Worm (Caenorhabditis elegans) whole organism, early embryonic: ENCODE measurements around the gene F09A5.3.

Experiments used
- B0310.2 ChIP-seq: sonication (generic microtip); optimal IDR thresholded peaks from 2 replicates; lab custom pipeline; 2016; ENCODE audit warnings: mild to moderate bottlenecking, missing genetic modification characterization, missing compliant biosample characterization
- F13C5.2 ChIP-seq: sonication (generic microtip); optimal IDR thresholded peaks from 2 replicates; lab custom pipeline; 2017; ENCODE audit warnings: mild to moderate bottlenecking, missing genetic modification characterization, inconsistent platforms, missing compliant biosample characterization
- aly-1 ChIP-seq: sonication (generic microtip); optimal IDR thresholded peaks from 2 replicates; lab custom pipeline; 2016; ENCODE audit warnings: missing genetic modification characterization, missing compliant biosample characterization
- ama-1 ChIP-seq: fragments of 150-350 bp; optimal IDR thresholded peaks from 2 replicates; lab custom pipeline; 2014
- ceh-13 ChIP-seq: fragments of 200-800 bp; sonication (Bioruptor generic); optimal IDR thresholded peaks from 2 replicates; lab custom pipeline; 2018; ENCODE audit warnings: mild to moderate bottlenecking, missing genetic modification characterization, missing compliant biosample characterization
- ceh-36 ChIP-seq: sonication (generic microtip); optimal IDR thresholded peaks from 2 replicates; lab custom pipeline; 2016; ENCODE audit warnings: missing genetic modification characterization, inconsistent platforms, missing compliant biosample characterization
- ets-7 ChIP-seq: sonication (generic microtip); optimal IDR thresholded peaks from 2 replicates; lab custom pipeline; 2016; ENCODE audit warnings: missing genotype, missing genetic modification characterization, missing compliant biosample characterization
- flt-1 ChIP-seq: fragments of 200-800 bp; sonication (Bioruptor generic); IDR thresholded peaks from 2 replicates; pipeline ENCODE4 v1.3.6; 2022; ENCODE audit warnings: missing genetic modification characterization, missing compliant biosample characterization
- hmbx-1 ChIP-seq: sonication (generic microtip); optimal IDR thresholded peaks from 2 replicates; lab custom pipeline; 2016; ENCODE audit warnings: mild to moderate bottlenecking, missing genetic modification characterization, missing compliant biosample characterization
- hmg-4 ChIP-seq: fragments of 200-800 bp; sonication (Bioruptor generic); optimal IDR thresholded peaks from 2 replicates; lab custom pipeline; 2018; ENCODE audit warnings: mild to moderate bottlenecking, missing genetic modification characterization, missing compliant biosample characterization
- hnd-1 ChIP-seq: sonication (generic microtip); optimal IDR thresholded peaks from 2 replicates; lab custom pipeline; 2016; ENCODE audit warnings: missing genetic modification characterization, missing compliant biosample characterization
- pes-1 ChIP-seq: fragments of 200-800 bp; sonication (Bioruptor generic); IDR thresholded peaks from 2 replicates; pipeline ENCODE4 v1.3.6; 2022; ENCODE audit warnings: missing genetic modification reagents, missing genetic modification characterization, missing compliant biosample characterization
- scrt-1 ChIP-seq: fragments of 200-800 bp; sonication (Bioruptor generic); IDR thresholded peaks from 2 replicates; pipeline ENCODE4 v1.3.6; 2022; ENCODE audit warnings: missing genetic modification characterization, missing compliant biosample characterization
- sea-1 ChIP-seq: fragments of 200-800 bp; sonication (Bioruptor generic); conservative IDR thresholded peaks from 2 replicates; pipeline ENCODE4 v1.3.6; 2022; ENCODE audit warnings: missing genetic modification characterization, missing compliant biosample characterization
- tbx-11 ChIP-seq: fragments of 200-800 bp; sonication (Bioruptor generic); IDR thresholded peaks from 2 replicates; pipeline ENCODE4 v1.3.6; 2022; ENCODE audit warnings: missing genetic modification characterization, missing compliant biosample characterization
- tbx-37 ChIP-seq: fragments of 200-800 bp; sonication (Bioruptor generic); conservative IDR thresholded peaks from 2 replicates; pipeline ENCODE4 v1.3.6; 2022; ENCODE audit warnings: missing genetic modification reagents, missing genetic modification characterization, missing compliant biosample characterization
- tra-4 ChIP-seq: sonication (generic microtip); optimal IDR thresholded peaks from 2 replicates; lab custom pipeline; 2017; ENCODE audit warnings: missing genetic modification characterization, missing compliant biosample characterization

The F09A5.3 gene

DNA sequence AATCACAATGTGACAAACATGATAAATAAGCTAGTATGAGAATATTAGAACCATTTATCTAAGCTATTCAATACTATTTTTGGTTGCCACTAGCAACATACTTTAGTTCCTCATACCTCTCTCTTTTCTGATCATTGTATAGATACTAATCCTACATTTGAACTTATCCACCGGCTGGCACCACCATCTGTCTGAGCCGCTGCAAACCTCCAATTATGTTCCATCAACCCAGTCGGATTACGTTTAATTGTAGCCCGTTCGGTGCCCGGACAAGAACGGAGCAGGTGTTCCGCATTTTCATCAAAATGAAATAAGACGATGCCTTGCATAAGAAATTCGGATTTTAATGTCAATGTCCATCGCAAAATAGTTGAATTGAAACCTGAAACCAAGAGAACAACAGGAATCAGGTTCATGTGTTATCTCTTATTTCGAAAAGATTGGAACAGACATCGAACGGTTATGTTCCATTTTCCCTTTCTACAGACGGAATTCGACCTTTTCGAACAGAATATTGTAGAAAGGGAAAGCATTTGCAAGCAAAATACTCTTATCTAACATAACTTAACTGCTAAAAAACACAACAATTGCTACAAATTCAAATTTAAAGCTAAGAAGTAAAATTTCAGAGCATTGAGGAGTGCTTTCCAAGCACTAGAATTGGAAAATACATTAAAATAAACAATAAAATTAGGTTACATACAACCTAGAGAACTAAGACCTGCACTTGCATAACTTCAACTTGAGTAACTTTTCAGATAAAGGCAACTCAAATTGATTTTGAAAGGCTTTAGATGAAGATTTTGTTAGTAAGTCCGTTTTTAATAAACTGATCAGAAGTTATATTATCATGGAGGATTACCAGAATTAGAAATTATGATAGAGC, 4.8 kb downstream of the F09A5.3 start:
- TF ChIP-seq ceh-36 (tag; lab: Kevin White, UChicago): peak; percentile 22
- TF ChIP-seq hmg-4 (GFP tag; lab: Kevin White, UChicago): peak; percentile 42
- TF ChIP-seq ama-1: no peak
- no peak for TF ChIP-seq tbx-37 (GFP tag; lab: Robert Waterston, UW)

DNA sequence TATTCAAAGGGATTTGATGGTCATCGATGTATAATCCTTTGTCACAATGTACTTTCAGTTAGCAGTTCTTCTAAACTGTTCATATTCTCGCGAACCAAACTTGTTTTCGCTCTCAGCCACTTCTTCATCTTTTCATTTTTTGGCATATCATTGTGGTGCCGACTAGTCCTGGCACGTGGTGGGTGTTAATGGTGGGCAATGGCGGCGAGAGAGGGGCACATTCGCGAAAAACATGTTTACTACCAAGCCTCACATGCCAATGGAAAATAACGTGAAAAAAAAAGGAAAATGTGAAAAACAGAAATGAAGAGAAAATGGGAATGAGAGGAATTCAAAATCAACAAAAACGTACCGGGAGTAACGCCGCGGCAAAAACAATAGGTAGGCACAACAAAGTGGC, 5.7 kb downstream of the F09A5.3 start:
- TF ChIP-seq hnd-1 (tag; lab: Kevin White, UChicago) (no peak), aly-1 (tag; lab: Kevin White, UChicago) (no peak), tra-4 (no peak), tbx-11 (no peak), hmg-4 (GFP tag; lab: Kevin White, UChicago) (no peak), F13C5.2 (tag; lab: Kevin White, UChicago) (no peak), sea-1 (no peak), hmbx-1 (tag; lab: Kevin White, UChicago) (no peak), ceh-36 (tag; lab: Kevin White, UChicago) (no peak), ets-7 (no peak), scrt-1 (GFP tag; lab: Robert Waterston, UW) (no peak), tbx-37 (GFP tag; lab: Robert Waterston, UW) (no peak), ama-1 (no peak)

DNA sequence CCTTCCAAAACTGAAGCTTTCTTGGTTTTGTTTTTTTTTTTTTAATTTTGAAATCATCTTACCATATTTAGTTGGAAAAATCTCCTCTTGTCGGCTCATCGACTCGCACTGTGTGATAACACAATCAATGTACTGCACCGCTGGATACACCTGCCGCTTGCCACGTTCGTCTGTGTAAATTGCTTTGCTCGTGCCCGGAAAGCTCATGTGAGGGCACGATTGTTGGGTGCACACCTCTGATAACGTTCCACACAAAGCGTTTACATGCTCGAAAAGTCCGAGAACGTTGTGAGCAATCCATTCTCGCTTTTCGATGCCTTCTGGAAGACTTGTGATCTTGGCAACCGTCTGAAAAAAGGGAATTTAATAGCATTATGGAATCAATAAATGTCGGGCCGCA, 13.1 kb downstream of the F09A5.3 start:
- TF ChIP-seq scrt-1 (GFP tag; lab: Robert Waterston, UW): no peak
- no peak for TF ChIP-seq tbx-37 (GFP tag; lab: Robert Waterston, UW)
- TF ChIP-seq hmbx-1 (tag; lab: Kevin White, UChicago): no peak
- TF ChIP-seq ets-7: no peak
- no peak for TF ChIP-seq ama-1
- TF ChIP-seq tbx-11: no peak
- TF ChIP-seq pes-1 (GFP tag; lab: Robert Waterston, UW): no peak
- TF ChIP-seq flt-1 (GFP tag; lab: Robert Waterston, UW): no peak
- no peak for TF ChIP-seq F13C5.2 (tag; lab: Kevin White, UChicago)
- TF ChIP-seq ceh-13 (GFP tag; lab: Kevin White, UChicago): no peak
- TF ChIP-seq aly-1 (tag; lab: Kevin White, UChicago): no peak
- TF ChIP-seq sea-1: no peak
- no peak for TF ChIP-seq hnd-1 (tag; lab: Kevin White, UChicago)
- TF ChIP-seq tra-4: no peak
- TF ChIP-seq hmg-4 (GFP tag; lab: Kevin White, UChicago): no peak

DNA sequence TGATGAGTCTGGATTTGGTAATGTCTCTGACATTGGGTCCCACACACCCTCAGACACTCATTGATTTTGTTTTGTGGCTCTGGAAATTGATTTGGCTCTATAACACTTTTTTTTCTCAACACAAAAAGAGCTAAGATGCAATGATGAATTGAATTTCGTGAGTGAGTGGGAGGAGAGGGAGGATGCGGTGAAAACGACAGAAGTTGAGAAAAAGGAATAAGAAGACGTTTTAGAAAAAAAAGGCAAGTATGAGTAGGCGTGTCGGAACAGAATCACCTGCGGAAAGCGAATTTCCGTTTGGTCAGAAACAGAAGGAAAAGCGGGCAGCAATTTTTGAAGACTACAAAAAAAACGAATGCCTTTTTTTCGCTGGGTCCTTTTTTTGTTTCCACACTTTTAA, 14.3 kb downstream of the F09A5.3 start:
- TF ChIP-seq tbx-37 (GFP tag; lab: Robert Waterston, UW): no peak
- no peak for TF ChIP-seq ceh-13 (GFP tag; lab: Kevin White, UChicago)
- TF ChIP-seq aly-1 (tag; lab: Kevin White, UChicago): no peak
- TF ChIP-seq B0310.2: no peak
- no peak for TF ChIP-seq sea-1
- no peak for TF ChIP-seq tra-4
- TF ChIP-seq F13C5.2 (tag; lab: Kevin White, UChicago): no peak
- TF ChIP-seq ama-1: no peak
- no peak for TF ChIP-seq tbx-11
- no peak for TF ChIP-seq hmg-4 (GFP tag; lab: Kevin White, UChicago)
- no peak for TF ChIP-seq hnd-1 (tag; lab: Kevin White, UChicago)
- no peak for TF ChIP-seq scrt-1 (GFP tag; lab: Robert Waterston, UW)
- no peak for TF ChIP-seq ets-7
- TF ChIP-seq ceh-36 (tag; lab: Kevin White, UChicago): no peak
- TF ChIP-seq flt-1 (GFP tag; lab: Robert Waterston, UW): no peak
- TF ChIP-seq pes-1 (GFP tag; lab: Robert Waterston, UW): no peak
- TF ChIP-seq hmbx-1 (tag; lab: Kevin White, UChicago): no peak

DNA sequence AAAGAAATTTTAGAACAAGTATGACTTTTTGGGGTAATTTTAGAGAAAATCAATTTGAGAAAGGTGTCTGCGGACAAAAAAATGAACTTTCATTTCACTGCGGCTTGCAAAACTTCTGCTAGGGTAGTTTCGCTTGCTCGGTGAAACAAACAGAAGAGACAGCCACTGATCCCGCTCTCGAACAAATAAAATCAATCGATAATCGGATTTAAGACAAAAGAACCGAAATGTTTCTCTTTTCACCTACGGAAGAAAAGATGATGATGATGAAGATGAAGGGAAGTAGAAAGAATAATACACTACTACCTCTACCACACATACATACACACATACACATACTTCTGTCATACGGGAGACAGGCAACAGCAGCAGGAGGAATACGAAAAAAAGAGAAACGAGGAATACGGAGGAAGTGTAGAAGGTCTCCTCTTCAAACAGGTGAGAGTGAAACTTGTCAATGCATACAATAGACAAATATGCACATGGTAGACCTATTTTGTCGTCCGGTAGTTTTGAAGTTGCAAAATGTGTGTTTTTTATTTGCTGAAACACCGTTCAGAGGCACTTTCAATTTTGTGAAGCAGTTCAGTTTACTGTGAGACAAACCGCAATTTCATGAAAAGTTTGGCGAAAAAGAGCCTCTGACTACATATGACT, 15.8 kb downstream of the F09A5.3 start:
- TF ChIP-seq hmbx-1 (tag; lab: Kevin White, UChicago) (no peak), pes-1 (GFP tag; lab: Robert Waterston, UW) (no peak), tbx-37 (GFP tag; lab: Robert Waterston, UW) (no peak), sea-1 (no peak)

DNA sequence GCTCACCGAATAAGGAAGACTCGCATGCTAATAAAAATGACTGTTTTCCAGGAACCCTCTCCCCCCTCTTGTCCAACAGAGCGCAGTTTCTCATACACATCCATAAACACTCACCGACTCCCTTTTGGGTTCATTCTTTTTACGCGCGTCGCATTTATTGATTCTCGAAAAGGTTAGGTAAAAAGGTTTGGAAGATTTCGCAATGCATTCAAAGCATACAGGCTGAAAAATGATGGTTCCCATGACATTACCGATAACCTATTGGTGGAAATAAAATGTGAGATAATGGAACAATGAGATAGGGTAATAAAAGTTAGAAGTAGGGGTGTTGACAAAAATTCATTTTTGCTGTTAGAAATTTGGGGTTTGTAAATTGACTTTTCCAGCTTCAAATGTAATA, 17.1 kb downstream of the F09A5.3 start:
- no peak for TF ChIP-seq tbx-11
- no peak for TF ChIP-seq tbx-37 (GFP tag; lab: Robert Waterston, UW)

DNA sequence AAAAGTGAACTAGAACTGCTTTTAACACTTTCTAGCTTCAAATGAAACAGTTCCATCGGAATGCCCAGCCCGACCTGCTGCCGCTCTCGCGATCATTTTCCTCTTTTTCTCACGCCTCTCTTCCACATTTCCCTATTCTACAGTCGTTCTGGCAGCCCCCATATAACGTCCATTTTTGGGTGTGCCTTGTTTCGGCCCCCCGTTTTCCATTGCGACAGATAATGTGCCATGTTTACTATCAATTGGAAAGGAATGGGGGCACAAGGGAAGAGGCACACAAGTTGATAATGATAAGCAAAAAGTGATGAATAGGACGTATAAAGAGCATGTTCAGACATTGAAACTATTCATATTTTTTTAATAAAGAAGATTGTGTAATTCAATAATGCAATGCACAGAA, 17.6 kb downstream of the F09A5.3 start:
- TF ChIP-seq aly-1 (tag; lab: Kevin White, UChicago) (no peak), pes-1 (GFP tag; lab: Robert Waterston, UW) (no peak), tra-4 (no peak), hnd-1 (tag; lab: Kevin White, UChicago) (no peak), ets-7 (no peak), F13C5.2 (tag; lab: Kevin White, UChicago) (no peak), hmg-4 (GFP tag; lab: Kevin White, UChicago) (peak; percentile 30), tbx-11 (0 out of 2 replicates have a peak, but pooled peaks have one; percentile 29), B0310.2 (no peak)

DNA sequence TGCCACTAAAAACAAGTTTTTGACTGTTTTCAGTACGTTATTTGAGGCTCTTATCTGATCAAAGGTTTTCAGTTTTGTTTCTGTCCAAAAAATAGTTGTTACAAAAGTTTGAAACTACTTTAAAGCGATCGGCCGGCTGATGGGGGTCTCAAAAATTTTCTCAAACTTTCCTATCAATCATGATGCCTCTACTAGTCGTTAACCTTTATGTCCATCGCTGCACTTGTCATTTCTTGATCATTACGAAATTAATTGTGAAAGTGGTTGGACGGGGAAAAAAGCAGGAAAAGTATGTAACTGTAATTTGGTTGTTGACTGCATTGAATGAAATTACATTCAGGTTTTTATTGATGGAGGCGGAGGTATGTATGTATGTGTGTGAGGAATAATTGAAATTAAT, 18.5 kb downstream of the F09A5.3 start:
- TF ChIP-seq tbx-11 (no peak), B0310.2 (no peak), pes-1 (GFP tag; lab: Robert Waterston, UW) (no peak), ets-7 (no peak), scrt-1 (GFP tag; lab: Robert Waterston, UW) (no peak), tra-4 (no peak), F13C5.2 (tag; lab: Kevin White, UChicago) (no peak), ama-1 (no peak), hmg-4 (GFP tag; lab: Kevin White, UChicago) (no peak), sea-1 (no peak), flt-1 (GFP tag; lab: Robert Waterston, UW) (no peak), ceh-13 (GFP tag; lab: Kevin White, UChicago) (no peak), hnd-1 (tag; lab: Kevin White, UChicago) (no peak), hmbx-1 (tag; lab: Kevin White, UChicago) (no peak), tbx-37 (GFP tag; lab: Robert Waterston, UW) (no peak), aly-1 (tag; lab: Kevin White, UChicago) (no peak)
